Fruit fly (Drosophila melanogaster): Measurements from ENCODE around the gene LSm3.

Gene LSm3

dm6 chr3R:24001150-24001549 lies 5.1 kb downstream of the LSm3 start:
- TF ChIP-seq sage (GFP tag; optimal IDR thresholded peaks at IDR 0.05): no peak
- TF ChIP-seq Mio (GFP tag; optimal IDR thresholded peaks at IDR 0.05): no peak
- no peak for TF ChIP-seq usp (GFP tag; optimal IDR thresholded peaks at IDR 0.05)

- no peak for TF ChIP-seq br (GFP tag; optimal IDR thresholded peaks at IDR 0.05)
- no peak for TF ChIP-seq Hnf4 (GFP tag; optimal IDR thresholded peaks at IDR 0.05)
- TF ChIP-seq CG32264 (GFP tag; optimal IDR thresholded peaks at IDR 0.05): no peak
- TF ChIP-seq dmrt93B (GFP tag; optimal IDR thresholded peaks at IDR 0.05): no peak
- TF ChIP-seq Vsx2 (GFP tag; optimal IDR thresholded peaks at IDR 0.05; ENCODE audit: partially characterized antibody): no peak
- TF ChIP-seq tai (GFP tag; optimal IDR thresholded peaks at IDR 0.05): no peak
- no peak for TF ChIP-seq psq (GFP tag; optimal IDR thresholded peaks at IDR 0.05)
- no peak for TF ChIP-seq HLH106 (tag; optimal IDR thresholded peaks at IDR 0.05)
- no peak for TF ChIP-seq Jra (GFP tag; optimal IDR thresholded peaks at IDR 0.05)
- TF ChIP-seq sage (GFP tag; optimal IDR thresholded peaks at IDR 0.05): no peak
- TF ChIP-seq Dfd (GFP tag; optimal IDR thresholded peaks at IDR 0.05): no peak
- no peak for TF ChIP-seq Rel (GFP tag; optimal IDR thresholded peaks at IDR 0.05)
- TF ChIP-seq Rel (tag; optimal IDR thresholded peaks at IDR 0.05): no peak
- TF ChIP-seq Mio (GFP tag; optimal IDR thresholded peaks at IDR 0.05): no peak
- no peak for TF ChIP-seq fru (GFP tag; optimal IDR thresholded peaks at IDR 0.05)
- no peak for TF ChIP-seq rgr (GFP tag; optimal IDR thresholded peaks at IDR 0.05)
Observed at dm6 chr3R:24003948-24004347, 7.9 kb downstream of the LSm3 start.

dm6 chr3R:24006449-24007159 lies 10.5 kb downstream of the LSm3 start:
- TF ChIP-seq rgr (GFP tag; optimal IDR thresholded peaks at IDR 0.05) (no peak), lola (GFP tag; optimal IDR thresholded peaks at IDR 0.05) (no peak), Sp1 (GFP tag; optimal IDR thresholded peaks at IDR 0.05) (peak; percentile 40), Dif (GFP tag; optimal IDR thresholded peaks at IDR 0.05; ENCODE audit: partially characterized antibody) (peak; percentile 68), Hr83 (GFP tag; optimal IDR thresholded peaks at IDR 0.05; ENCODE audit: poor library complexity, severe bottlenecking) (peak; percentile 70), br (GFP tag; optimal IDR thresholded peaks at IDR 0.05) (peak; percentile 33), h (GFP tag; optimal IDR thresholded peaks at IDR 0.05) (peak; percentile 46), jim (GFP tag; optimal IDR thresholded peaks at IDR 0.05) (peak; percentile 43), Vsx2 (GFP tag; optimal IDR thresholded peaks at IDR 0.05; ENCODE audit: partially characterized antibody) (peak; percentile 11), dl (GFP tag; optimal IDR thresholded peaks at IDR 0.05; ENCODE audit: insufficient read depth in 1 of 2, partially characterized antibody in 2 of 2) (peak in 1 of 2 experiments; percentile 9), GATAd (GFP tag; optimal IDR thresholded peaks at IDR 0.05) (no peak), psq (GFP tag; optimal IDR thresholded peaks at IDR 0.05) (peak; percentile 37), Myc (optimal IDR thresholded peaks at IDR 0.05) (peak; percentile 99), woc (GFP tag; optimal IDR thresholded peaks at IDR 0.05) (peak; percentile 45), fru (GFP tag; optimal IDR thresholded peaks at IDR 0.05) (peak; percentile 34), HLH106 (tag; optimal IDR thresholded peaks at IDR 0.05) (peak; percentile 45), pan (optimal IDR thresholded peaks at IDR 0.05) (no peak), CrebA (GFP tag; optimal IDR thresholded peaks at IDR 0.05; ENCODE audit: borderline replicate concordance) (no peak)

- TF ChIP-seq rgr (GFP tag; optimal IDR thresholded peaks at IDR 0.05) (no peak), Hnf4 (GFP tag; optimal IDR thresholded peaks at IDR 0.05) (no peak), Sp1 (GFP tag; optimal IDR thresholded peaks at IDR 0.05) (no peak), foxo (GFP tag; optimal IDR thresholded peaks at IDR 0.05) (peak in 1 of 2 experiments; percentile 35), GATAd (GFP tag; optimal IDR thresholded peaks at IDR 0.05) (no peak), Hr78 (GFP tag; optimal IDR thresholded peaks at IDR 0.05) (no peak)
Observed at dm6 chr3R:24007775-24008506, 11.9 kb downstream of the LSm3 start.

- TF ChIP-seq jim (GFP tag; optimal IDR thresholded peaks at IDR 0.05) (no peak), Rel (GFP tag; optimal IDR thresholded peaks at IDR 0.05) (no peak), Rel (tag; optimal IDR thresholded peaks at IDR 0.05) (no peak), dmrt93B (GFP tag; optimal IDR thresholded peaks at IDR 0.05) (no peak), Dfd (GFP tag; optimal IDR thresholded peaks at IDR 0.05) (no peak), Hr83 (GFP tag; optimal IDR thresholded peaks at IDR 0.05; ENCODE audit: poor library complexity, severe bottlenecking) (no peak), br (GFP tag; optimal IDR thresholded peaks at IDR 0.05) (no peak), Jra (GFP tag; optimal IDR thresholded peaks at IDR 0.05) (no peak), Sp1 (GFP tag; optimal IDR thresholded peaks at IDR 0.05) (no peak), pan (optimal IDR thresholded peaks at IDR 0.05) (no peak), GATAd (GFP tag; optimal IDR thresholded peaks at IDR 0.05) (no peak), lola (GFP tag; optimal IDR thresholded peaks at IDR 0.05) (no peak), dsf (GFP tag; optimal IDR thresholded peaks at IDR 0.05; ENCODE audit: borderline replicate concordance) (no peak), Mio (GFP tag; optimal IDR thresholded peaks at IDR 0.05) (no peak), Myc (optimal IDR thresholded peaks at IDR 0.05) (no peak), Vsx2 (GFP tag; optimal IDR thresholded peaks at IDR 0.05; ENCODE audit: partially characterized antibody) (no peak), rgr (GFP tag; optimal IDR thresholded peaks at IDR 0.05) (no peak), brk (GFP tag; optimal IDR thresholded peaks at IDR 0.05) (no peak), CG32264 (GFP tag; optimal IDR thresholded peaks at IDR 0.05) (no peak)
Observed at dm6 chr3R:24008887-24009286, 12.8 kb downstream of the LSm3 start.

Data from whole organism, wandering third instar larva.